Worm (Caenorhabditis elegans) whole organism, early embryonic: ENCODE measurements around the gene rbm-17.

Experiments
- B0310.2 ChIP-seq: sonication (generic microtip); optimal IDR thresholded peaks from 2 replicates; lab custom pipeline; 2016; ENCODE audit warnings: mild to moderate bottlenecking, missing genetic modification characterization, missing compliant biosample characterization
- F13C5.2 ChIP-seq: sonication (generic microtip); optimal IDR thresholded peaks from 2 replicates; lab custom pipeline; 2017; ENCODE audit warnings: mild to moderate bottlenecking, missing genetic modification characterization, inconsistent platforms, missing compliant biosample characterization
- aly-1 ChIP-seq: sonication (generic microtip); optimal IDR thresholded peaks from 2 replicates; lab custom pipeline; 2016; ENCODE audit warnings: missing genetic modification characterization, missing compliant biosample characterization
- ama-1 ChIP-seq: fragments of 150-350 bp; optimal IDR thresholded peaks from 2 replicates; lab custom pipeline; 2014
- ceh-13 ChIP-seq: fragments of 200-800 bp; sonication (Bioruptor generic); optimal IDR thresholded peaks from 2 replicates; lab custom pipeline; 2018; ENCODE audit warnings: mild to moderate bottlenecking, missing genetic modification characterization, missing compliant biosample characterization
- ceh-36 ChIP-seq: sonication (generic microtip); optimal IDR thresholded peaks from 2 replicates; lab custom pipeline; 2016; ENCODE audit warnings: missing genetic modification characterization, inconsistent platforms, missing compliant biosample characterization
- ets-7 ChIP-seq: sonication (generic microtip); optimal IDR thresholded peaks from 2 replicates; lab custom pipeline; 2016; ENCODE audit warnings: missing genotype, missing genetic modification characterization, missing compliant biosample characterization
- flt-1 ChIP-seq: fragments of 200-800 bp; sonication (Bioruptor generic); IDR thresholded peaks from 2 replicates; pipeline ENCODE4 v1.3.6; 2022; ENCODE audit warnings: missing genetic modification characterization, missing compliant biosample characterization
- hmbx-1 ChIP-seq: sonication (generic microtip); optimal IDR thresholded peaks from 2 replicates; lab custom pipeline; 2016; ENCODE audit warnings: mild to moderate bottlenecking, missing genetic modification characterization, missing compliant biosample characterization
- hmg-4 ChIP-seq: fragments of 200-800 bp; sonication (Bioruptor generic); optimal IDR thresholded peaks from 2 replicates; lab custom pipeline; 2018; ENCODE audit warnings: mild to moderate bottlenecking, missing genetic modification characterization, missing compliant biosample characterization
- hnd-1 ChIP-seq: sonication (generic microtip); optimal IDR thresholded peaks from 2 replicates; lab custom pipeline; 2016; ENCODE audit warnings: missing genetic modification characterization, missing compliant biosample characterization
- pes-1 ChIP-seq: fragments of 200-800 bp; sonication (Bioruptor generic); IDR thresholded peaks from 2 replicates; pipeline ENCODE4 v1.3.6; 2022; ENCODE audit warnings: missing genetic modification reagents, missing genetic modification characterization, missing compliant biosample characterization
- scrt-1 ChIP-seq: fragments of 200-800 bp; sonication (Bioruptor generic); IDR thresholded peaks from 2 replicates; pipeline ENCODE4 v1.3.6; 2022; ENCODE audit warnings: missing genetic modification characterization, missing compliant biosample characterization
- sea-1 ChIP-seq: fragments of 200-800 bp; sonication (Bioruptor generic); conservative IDR thresholded peaks from 2 replicates; pipeline ENCODE4 v1.3.6; 2022; ENCODE audit warnings: missing genetic modification characterization, missing compliant biosample characterization
- tbx-11 ChIP-seq: fragments of 200-800 bp; sonication (Bioruptor generic); IDR thresholded peaks from 2 replicates; pipeline ENCODE4 v1.3.6; 2022; ENCODE audit warnings: missing genetic modification characterization, missing compliant biosample characterization
- tbx-37 ChIP-seq: fragments of 200-800 bp; sonication (Bioruptor generic); conservative IDR thresholded peaks from 2 replicates; pipeline ENCODE4 v1.3.6; 2022; ENCODE audit warnings: missing genetic modification reagents, missing genetic modification characterization, missing compliant biosample characterization
- tra-4 ChIP-seq: sonication (generic microtip); optimal IDR thresholded peaks from 2 replicates; lab custom pipeline; 2017; ENCODE audit warnings: missing genetic modification characterization, missing compliant biosample characterization

Gene rbm-17

ce11 chrIV:11623759-11624287, 14.3 kb upstream of the rbm-17 start:
- no peak for TF ChIP-seq tbx-37 (GFP tag; lab: Robert Waterston, UW)
- no peak for TF ChIP-seq tra-4 (tag; lab: Kevin White, UChicago)
- no peak for TF ChIP-seq B0310.2 (tag; lab: Kevin White, UChicago)
- no peak for TF ChIP-seq scrt-1 (GFP tag; lab: Robert Waterston, UW)
- TF ChIP-seq sea-1, result no peak
- TF ChIP-seq flt-1, result no peak
- no peak for TF ChIP-seq ceh-36 (tag; lab: Kevin White, UChicago)
- no peak for TF ChIP-seq hmbx-1 (tag; lab: Kevin White, UChicago)

ce11 chrIV:11625482-11625881, 12.6 kb upstream of the rbm-17 start, which contains the start of gene lys-5:
Gene lys-5, minus strand, starts transcription at chrIV:11625582.
- no peak for TF ChIP-seq tbx-37 (GFP tag; lab: Robert Waterston, UW)
- no peak for TF ChIP-seq ets-7 (tag; lab: Kevin White, UChicago)
- no peak for TF ChIP-seq F13C5.2 (tag; lab: Kevin White, UChicago)
- TF ChIP-seq tra-4 (tag; lab: Kevin White, UChicago), result no peak
- no peak for TF ChIP-seq ceh-36 (tag; lab: Kevin White, UChicago)
- no peak for TF ChIP-seq ama-1 (lab: Kevin White, UChicago)
- no peak for TF ChIP-seq hnd-1 (tag; lab: Kevin White, UChicago)
- no peak for TF ChIP-seq ceh-13 (GFP tag; lab: Kevin White, UChicago)
- no peak for TF ChIP-seq sea-1
- no peak for TF ChIP-seq hmbx-1 (tag; lab: Kevin White, UChicago)
- TF ChIP-seq pes-1 (GFP tag; lab: Robert Waterston, UW), result no peak
- TF ChIP-seq aly-1, result no peak
- no peak for TF ChIP-seq flt-1

ce11 chrIV:11627847-11628246, 10.3 kb upstream of the rbm-17 start, which contains the start of gene lys-6:
Gene lys-6, minus strand, starts transcription at chrIV:11627947.
- TF ChIP-seq tbx-11 (no peak), hnd-1 (tag; lab: Kevin White, UChicago) (no peak), aly-1 (no peak), hmbx-1 (tag; lab: Kevin White, UChicago) (no peak), ets-7 (tag; lab: Kevin White, UChicago) (no peak), ceh-13 (GFP tag; lab: Kevin White, UChicago) (no peak), scrt-1 (GFP tag; lab: Robert Waterston, UW) (no peak)

- TF ChIP-seq hnd-1 (tag; lab: Kevin White, UChicago) (no peak), sea-1 (no peak), flt-1 (no peak), tra-4 (tag; lab: Kevin White, UChicago) (no peak)
Measured at ce11 chrIV:11631750-11632149, 6.4 kb upstream of the rbm-17 start, which contains the start of gene F58B3.4. Gene F58B3.4, minus strand, starts transcription at chrIV:11631850.

- TF ChIP-seq tbx-37 (GFP tag; lab: Robert Waterston, UW), result peak; percentile 31; the same call in 1 of the 2 replicates
- TF ChIP-seq hnd-1 (tag; lab: Kevin White, UChicago), result no peak
- TF ChIP-seq ceh-36 (tag; lab: Kevin White, UChicago), result no peak
- peak; percentile 11 for TF ChIP-seq F13C5.2 (tag; lab: Kevin White, UChicago)
- no peak for TF ChIP-seq ets-7 (tag; lab: Kevin White, UChicago)
- no peak for TF ChIP-seq pes-1 (GFP tag; lab: Robert Waterston, UW)
- no peak for TF ChIP-seq ceh-13 (GFP tag; lab: Kevin White, UChicago)
- no peak for TF ChIP-seq hmg-4
- no peak for TF ChIP-seq ama-1 (lab: Kevin White, UChicago)
Measured at ce11 chrIV:11635437-11636408, 2.4 kb upstream of the rbm-17 start, which contains the start of gene mars-1. Gene mars-1, minus strand, starts transcription at chrIV:11635487.

ce11 chrIV:11636409-11636723, 1.8 kb upstream of the rbm-17 start, which contains the start of gene F58B3.6:
Gene F58B3.6, plus strand, starts transcription at chrIV:11636648.
- no peak for TF ChIP-seq ama-1 (lab: Kevin White, UChicago)
- TF ChIP-seq scrt-1 (GFP tag; lab: Robert Waterston, UW), result no peak
- no peak for TF ChIP-seq hnd-1 (tag; lab: Kevin White, UChicago)
- TF ChIP-seq hmg-4, result no peak
- TF ChIP-seq tbx-37 (GFP tag; lab: Robert Waterston, UW), result no peak

- TF ChIP-seq hmbx-1 (tag; lab: Kevin White, UChicago) (no peak), sea-1 (no peak), aly-1 (no peak), B0310.2 (tag; lab: Kevin White, UChicago) (no peak), hnd-1 (tag; lab: Kevin White, UChicago) (no peak), scrt-1 (GFP tag; lab: Robert Waterston, UW) (no peak), tbx-11 (no peak), ceh-36 (tag; lab: Kevin White, UChicago) (no peak), ceh-13 (GFP tag; lab: Kevin White, UChicago) (no peak)
Measured at ce11 chrIV:11640915-11641314, 2.8 kb downstream of the rbm-17 start, which contains the start of gene ttr-50. Gene ttr-50, minus strand, starts transcription at chrIV:11641015.

ce11 chrIV:11641802-11642201, 3.7 kb downstream of the rbm-17 start, which contains the start of gene ZK809.1:
Gene ZK809.1, plus strand, starts transcription at chrIV:11642102.
- TF ChIP-seq hmg-4, result no peak
- TF ChIP-seq hnd-1 (tag; lab: Kevin White, UChicago), result no peak
- no peak for TF ChIP-seq hmbx-1 (tag; lab: Kevin White, UChicago)
- no peak for TF ChIP-seq sea-1
- no peak for TF ChIP-seq scrt-1 (GFP tag; lab: Robert Waterston, UW)
- no peak for TF ChIP-seq pes-1 (GFP tag; lab: Robert Waterston, UW)
- TF ChIP-seq tra-4 (tag; lab: Kevin White, UChicago), result no peak
- TF ChIP-seq ceh-13 (GFP tag; lab: Kevin White, UChicago), result no peak
- no peak for TF ChIP-seq ets-7 (tag; lab: Kevin White, UChicago)
